Worm (Caenorhabditis elegans) whole organism, L2 larva: Measurements from ENCODE around the gene F11D11.22.

ENCODE experiments used
- ama-1 ChIP-seq: fragments of 150-350 bp; optimal IDR thresholded peaks from 2 replicates; lab custom pipeline; 2018; ENCODE audit warnings: inconsistent platforms
- snpc-4 ChIP-seq: fragments of 150-350 bp; optimal IDR thresholded peaks from 2 replicates; lab custom pipeline; 2014; ENCODE audit warnings: missing biosample characterization, missing genetic modification characterization

ce11 chrV:18719412-18719811 lies 42.7 kb upstream of the F11D11.22 start:
- no peak for TF ChIP-seq ama-1 (lab: Kevin White, UChicago)
- TF ChIP-seq snpc-4 (tag; lab: Kevin White, UChicago): no peak
